Worm (Caenorhabditis elegans) whole organism, L1 larva: ENCODE results near the gene F26G1.3.

Source experiments
- dpl-1 ChIP-seq, 3 experiments: fragments of 150-350 bp in 2 of 3; sonication (generic microtip) in 1 of 3; optimal IDR thresholded peaks; 2 replicates each; lab custom pipeline; 2014 to 2017; ENCODE audit warnings: missing biosample characterization in 3 of 3, missing genetic modification characterization in 3 of 3, missing genetic modification reagents in 3 of 3
- efl-1 ChIP-seq, 4 experiments: fragments of 150-350 bp; optimal IDR thresholded peaks in 3 of 4; peaks in 1 of 4; 1 replicate in 1 of 4; 2 replicates in 3 of 4; lab custom pipeline; 2014; ENCODE audit warnings: missing biosample characterization in 2 of 4, missing genetic modification characterization in 2 of 4, missing genetic modification reagents in 2 of 4
- fos-1 ChIP-seq: fragments of 150-350 bp; optimal IDR thresholded peaks from 2 replicates; lab custom pipeline; 2014; ENCODE audit warnings: missing biosample characterization, missing genetic modification characterization
- lin-39 ChIP-seq: fragments of 150-350 bp; optimal IDR thresholded peaks from 2 replicates; lab custom pipeline; 2014; ENCODE audit warnings: missing biosample characterization, missing genetic modification reagents, missing genetic modification characterization
- nhr-12 ChIP-seq: sonication (generic microtip); optimal IDR thresholded peaks from 2 replicates; lab custom pipeline; 2017; ENCODE audit warnings: missing biosample characterization, missing genetic modification characterization
- pag-3 ChIP-seq: sonication (generic microtip); optimal IDR thresholded peaks from 2 replicates; lab custom pipeline; 2017; ENCODE audit warnings: missing genetic modification characterization, mild to moderate bottlenecking, missing compliant biosample characterization, antibody characterized with exemption, borderline replicate concordance; ENCODE audit not compliant: insufficient read depth
- ztf-11 ChIP-seq, 2 experiments: sonication (generic microtip); optimal IDR thresholded peaks; 2 replicates each; lab custom pipeline; 2016 to 2017; ENCODE audit warnings: missing genetic modification characterization in 2 of 2, missing biosample characterization in 1 of 2, missing compliant biosample characterization in 1 of 2

ce11 chrII:4710120-4710519 lies 48.4 kb upstream of the F26G1.3 start, which contains the start of gene tag-151:
- TF ChIP-seq nhr-12 (tag; lab: Kevin White, UChicago), result no peak
- TF ChIP-seq pag-3 (tag; lab: Kevin White, UChicago), result no peak
- no peak for TF ChIP-seq dpl-1 (GFP tag; optimal IDR thresholded peaks at IDR 0.05; lab: Kevin White, UChicago)
- no peak for TF ChIP-seq ztf-11 (tag; optimal IDR thresholded peaks at IDR 0.05; lab: Kevin White, UChicago)
- TF ChIP-seq fos-1 (tag; lab: Kevin White, UChicago), result no peak
- no peak for TF ChIP-seq efl-1 (optimal IDR thresholded peaks at IDR 0.05; lab: Kevin White, UChicago)
- peak in 1 of 2 experiments; percentile 52 for TF ChIP-seq efl-1 (GFP tag; optimal IDR thresholded peaks at IDR 0.05 in 1 of 2; lab: Kevin White, UChicago)
- no peak for TF ChIP-seq lin-39
